Fruit fly (Drosophila melanogaster): ENCODE data around the gene CG8004.

The CG8004 gene

DNA sequence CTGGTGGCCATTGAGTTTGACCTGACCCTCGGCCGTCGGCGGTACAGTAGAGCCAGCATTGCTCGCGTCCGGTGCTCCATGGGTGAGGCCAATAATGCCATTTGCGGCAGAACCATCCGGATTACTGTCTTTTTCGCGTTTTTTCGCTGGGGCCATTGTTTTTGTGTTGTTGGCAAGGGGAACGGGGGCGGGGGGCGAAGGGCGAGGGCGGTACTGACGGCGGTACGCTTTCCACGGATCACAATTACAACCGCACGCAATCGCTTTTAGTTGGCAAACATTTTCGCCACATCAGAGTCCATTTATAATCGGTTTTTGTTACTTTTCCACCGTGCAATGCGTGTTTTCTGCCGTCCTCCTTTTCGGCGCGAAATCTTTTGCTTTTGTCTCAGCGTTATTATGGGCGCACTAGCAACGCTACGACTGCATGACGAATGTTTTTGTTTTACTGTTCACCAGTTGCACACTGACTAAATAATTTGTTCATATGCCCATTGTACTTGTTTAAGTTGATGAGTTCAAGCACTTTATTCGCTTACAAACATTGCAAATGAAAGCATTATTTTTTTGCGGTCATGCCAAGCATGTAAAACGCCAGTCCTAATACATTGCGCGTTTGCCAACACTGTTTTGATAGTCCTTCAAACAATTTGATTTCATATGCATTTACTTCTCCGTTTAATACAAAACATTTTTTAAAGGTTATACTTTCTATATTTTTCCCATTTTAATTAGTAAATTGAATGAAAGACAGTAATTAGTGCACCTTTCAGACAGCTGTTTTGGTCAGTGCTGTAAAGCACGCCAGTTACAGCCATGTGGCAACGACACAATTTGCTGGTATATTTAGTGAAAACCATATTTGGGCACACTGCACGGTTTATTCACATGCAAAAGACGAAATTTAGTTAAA, 5.2 kb downstream of the CG8004 start, which contains the start of gene Pfdn6 (continued):
- TF ChIP-seq nerfin-2 (GFP tag; IDR thresholded peaks at IDR 0.05; ENCODE audit: partially characterized antibody): peak; percentile 76
- peak; percentile 70 for TF ChIP-seq Fer3 (tag; optimal IDR thresholded peaks at IDR 0.05)
- TF ChIP-seq oc (tag; optimal IDR thresholded peaks at IDR 0.05): no peak
- peak; percentile 67 for TF ChIP-seq bab2 (GFP tag; optimal IDR thresholded peaks at IDR 0.05)
- TF ChIP-seq Sry-δ (GFP tag; optimal IDR thresholded peaks at IDR 0.05): peak; percentile 20
- TF ChIP-seq CG32772 (GFP tag; IDR thresholded peaks at IDR 0.05): peak; percentile 81
- no peak for TF ChIP-seq hbn (GFP tag; IDR thresholded peaks at IDR 0.05; ENCODE audit: partially characterized antibody)
- peak; percentile 53 for TF ChIP-seq CG15601 (tag; optimal IDR thresholded peaks at IDR 0.05)
- peak; percentile 85 for TF ChIP-seq CG10979 (tag; optimal IDR thresholded peaks at IDR 0.05)
- TF ChIP-seq Max (GFP tag; optimal IDR thresholded peaks at IDR 0.05): peak; percentile 86
- peak; percentile 52 for TF ChIP-seq repo (GFP tag; optimal IDR thresholded peaks at IDR 0.05)
- no peak for TF ChIP-seq Jarid2 (GFP tag; optimal IDR thresholded peaks at IDR 0.05)
- no peak for TF ChIP-seq CG11504 (tag; optimal IDR thresholded peaks at IDR 0.05)
- TF ChIP-seq CG3995 (GFP tag; optimal IDR thresholded peaks at IDR 0.05): peak; percentile 44
- peak; percentile 87 for TF ChIP-seq CG3847 (GFP tag; IDR thresholded peaks at IDR 0.05)
- peak; percentile 89 for TF ChIP-seq Hsf (GFP tag; optimal IDR thresholded peaks at IDR 0.05)
- peak; percentile 80 for TF ChIP-seq ind (GFP tag; optimal IDR thresholded peaks at IDR 0.05)
- TF ChIP-seq dati (GFP tag; IDR thresholded peaks at IDR 0.05): 0 out of 2 replicates have a peak, but pooled peaks have one; percentile 39
- peak; percentile 60 for TF ChIP-seq ap (GFP tag; IDR thresholded peaks at IDR 0.05)
- peak; percentile 73 for TF ChIP-seq Atf6 (GFP tag; IDR thresholded peaks at IDR 0.05)
- TF ChIP-seq sima (GFP tag; optimal IDR thresholded peaks at IDR 0.05): no peak
- no peak for TF ChIP-seq Ravus (GFP tag; IDR thresholded peaks at IDR 0.05)
- no peak for TF ChIP-seq CG12769 (tag; optimal IDR thresholded peaks at IDR 0.05)
- no peak for TF ChIP-seq CG8359 (GFP tag; optimal IDR thresholded peaks at IDR 0.05; ENCODE audit: borderline replicate concordance)
- TF ChIP-seq Kr (GFP tag; optimal IDR thresholded peaks at IDR 0.05): no peak
- TF ChIP-seq vvl (GFP tag; IDR thresholded peaks at IDR 0.05): peak; percentile 85
- peak; percentile 44 for TF ChIP-seq pnt (GFP tag; optimal IDR thresholded peaks at IDR 0.05)
- no peak for TF ChIP-seq CG12071 (GFP tag; optimal IDR thresholded peaks at IDR 0.05)
- peak; percentile 90 for TF ChIP-seq CG2120 (GFP tag; optimal IDR thresholded peaks at IDR 0.05)
- peak; percentile 61; the same call in 2 of the 3 replicates for TF ChIP-seq croc (GFP tag; conservative IDR thresholded peaks at IDR 0.05)
- TF ChIP-seq CG6854 (GFP tag; optimal IDR thresholded peaks at IDR 0.05): no peak
- peak in 1 of 3 experiments; percentile 85 for TF ChIP-seq lola (GFP tag; optimal IDR thresholded peaks at IDR 0.05)
- no peak for TF ChIP-seq CG7839 (tag; optimal IDR thresholded peaks at IDR 0.05)
- TF ChIP-seq Bdp1 (GFP tag; optimal IDR thresholded peaks at IDR 0.05): peak; percentile 78
- peak; percentile 76 for TF ChIP-seq CG4617 (GFP tag; optimal IDR thresholded peaks at IDR 0.05; ENCODE audit: borderline replicate concordance)
- TF ChIP-seq insv (GFP tag; optimal IDR thresholded peaks at IDR 0.05): peak in 1 of 2 experiments; percentile 68
- peak; percentile 61 for TF ChIP-seq CG2116 (GFP tag; optimal IDR thresholded peaks at IDR 0.05)

- no peak for TF ChIP-seq gcm (GFP tag; optimal IDR thresholded peaks at IDR 0.05)
- TF ChIP-seq wdn (GFP tag; IDR thresholded peaks at IDR 0.05): no peak
- no peak for TF ChIP-seq CG12219 (GFP tag; optimal IDR thresholded peaks at IDR 0.05)
- no peak for TF ChIP-seq CG11093 (GFP tag; IDR thresholded peaks at IDR 0.05)
- no peak for TF ChIP-seq gsb (GFP tag; IDR thresholded peaks at IDR 0.05)
- no peak for TF ChIP-seq knrl (GFP tag; IDR thresholded peaks at IDR 0.05; ENCODE audit: partially characterized antibody)
- TF ChIP-seq nerfin-2 (GFP tag; IDR thresholded peaks at IDR 0.05; ENCODE audit: partially characterized antibody): no peak
- TF ChIP-seq CG8089 (GFP tag; optimal IDR thresholded peaks at IDR 0.05): no peak
These were observed 8.3 kb downstream of the CG8004 start for dm6 chr3L:19919981-19920380.
